Worm (Caenorhabditis elegans) whole organism, midembryonic: ENCODE data around the gene sri-7.

Source experiments
- T22C8.4 ChIP-seq: fragments of 200-800 bp; sonication (Bioruptor generic); IDR thresholded peaks from 2 replicates; pipeline ENCODE4 v1.3.6; 2022; ENCODE audit warnings: missing genetic modification characterization, missing compliant biosample characterization
- cog-1 ChIP-seq: sonication (generic microtip); optimal IDR thresholded peaks from 2 replicates; lab custom pipeline; 2016; ENCODE audit warnings: missing genetic modification characterization, missing compliant biosample characterization
- flt-1 ChIP-seq: fragments of 200-800 bp; sonication (Bioruptor generic); IDR thresholded peaks from 2 replicates; pipeline ENCODE4 v1.3.6; 2022; ENCODE audit warnings: missing genetic modification characterization, missing compliant biosample characterization
- klf-2 ChIP-seq: fragments of 200-800 bp; sonication (Bioruptor generic); conservative IDR thresholded peaks from 2 replicates; pipeline ENCODE4 v1.3.6; 2022; ENCODE audit warnings: missing genetic modification reagents, missing genetic modification characterization, missing compliant biosample characterization
- med-1 ChIP-seq: sonication (generic microtip); optimal IDR thresholded peaks from 2 replicates; lab custom pipeline; 2017; ENCODE audit warnings: missing genetic modification characterization, mild to moderate bottlenecking, missing compliant biosample characterization, antibody characterized with exemption, missing genetic modification reagents; ENCODE audit not compliant: insufficient read depth
- ref-1 ChIP-seq: fragments of 200-800 bp; sonication (Bioruptor generic); conservative IDR thresholded peaks from 2 replicates; pipeline ENCODE4 v1.3.6; 2022; ENCODE audit warnings: missing genetic modification reagents, missing genetic modification characterization, missing compliant biosample characterization
- tab-1 ChIP-seq: fragments of 200-800 bp; sonication (Bioruptor generic); IDR thresholded peaks from 2 replicates; pipeline ENCODE4 v1.3.6; 2022; ENCODE audit warnings: missing genetic modification characterization, missing compliant biosample characterization
- ztf-23 ChIP-seq: fragments of 200-800 bp; sonication (Bioruptor generic); IDR thresholded peaks from 2 replicates; pipeline ENCODE4 v1.3.6; 2022; ENCODE audit warnings: missing genetic modification reagents, missing genetic modification characterization, missing compliant biosample characterization
- ztf-29 ChIP-seq: fragments of 200-800 bp; sonication (Bioruptor generic); IDR thresholded peaks from 2 replicates; pipeline ENCODE4 v1.3.6; 2022; ENCODE audit warnings: missing genetic modification reagents, missing genetic modification characterization, missing compliant biosample characterization

sri-7 gene

DNA sequence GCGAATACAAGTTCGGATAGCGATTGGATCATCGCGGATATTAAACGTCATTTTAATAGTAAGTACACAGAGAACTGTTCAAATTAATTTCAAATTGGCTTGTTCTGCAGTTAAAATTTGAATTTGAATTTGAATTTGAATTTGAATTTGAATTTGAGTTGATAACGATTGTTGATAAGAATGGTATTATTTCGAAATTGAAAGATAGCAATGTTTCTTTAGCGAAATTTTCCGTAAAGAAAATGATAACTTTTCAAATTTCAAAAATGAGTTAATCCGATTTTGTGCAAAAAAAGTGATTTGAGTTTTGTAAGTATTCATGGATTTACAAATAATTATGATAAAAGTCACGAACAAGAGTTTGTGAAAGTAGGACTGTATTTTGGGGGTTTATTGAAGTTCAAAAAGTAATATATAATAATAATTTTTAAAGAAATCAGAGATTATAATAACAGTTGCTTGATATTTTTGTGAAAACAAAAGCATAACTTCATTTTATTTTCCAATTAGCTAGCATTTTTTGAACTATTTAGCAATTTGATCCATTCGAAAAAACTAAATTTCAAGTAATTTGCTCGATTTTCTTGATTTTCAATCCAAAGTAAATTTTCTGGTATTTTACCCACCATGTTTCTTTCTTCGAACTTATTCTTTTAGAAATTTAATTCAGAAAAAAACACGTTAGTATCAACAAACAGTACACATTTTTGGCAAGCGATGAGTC lies 25.4 kb downstream of the sri-7 start, which contains the start of gene Y36E3A.2:
Gene Y36E3A.2, plus strand, starts transcription at position 674 of the 724 bp plus-strand sequence.
- TF ChIP-seq tab-1 (no peak), cog-1 (tag; lab: Kevin White, UChicago) (no peak), flt-1 (GFP tag; lab: Robert Waterston, UW) (no peak), ztf-29 (GFP tag; lab: Robert Waterston, UW) (no peak), med-1 (GFP tag; lab: Kevin White, UChicago) (no peak), ztf-23 (no peak), klf-2 (GFP tag; lab: Robert Waterston, UW) (no peak)

DNA sequence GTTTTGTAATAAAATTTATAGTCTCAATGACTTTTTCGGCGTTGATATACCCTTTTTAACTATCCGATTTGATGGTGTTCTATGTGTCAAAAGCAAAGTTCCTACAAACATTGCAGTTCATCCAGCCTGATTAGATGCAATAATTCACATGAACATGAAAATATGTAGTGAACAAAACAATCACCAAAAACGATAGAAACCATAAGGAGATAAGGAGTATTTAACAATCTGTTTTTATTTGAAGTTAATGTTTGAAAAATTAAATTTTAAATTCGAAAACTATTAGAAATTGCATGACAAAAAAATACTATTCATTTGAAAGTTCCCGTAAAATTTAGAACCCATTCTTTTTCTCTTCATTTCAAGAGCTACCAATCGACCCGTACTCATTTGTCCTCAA lies 26.8 kb downstream of the sri-7 start, which contains the start of gene fbxa-209:
Gene fbxa-209, minus strand, starts transcription at position 101 of the 400 bp plus-strand sequence.
- TF ChIP-seq T22C8.4: no peak
- TF ChIP-seq ztf-23: no peak
- no peak for TF ChIP-seq med-1 (GFP tag; lab: Kevin White, UChicago)

DNA sequence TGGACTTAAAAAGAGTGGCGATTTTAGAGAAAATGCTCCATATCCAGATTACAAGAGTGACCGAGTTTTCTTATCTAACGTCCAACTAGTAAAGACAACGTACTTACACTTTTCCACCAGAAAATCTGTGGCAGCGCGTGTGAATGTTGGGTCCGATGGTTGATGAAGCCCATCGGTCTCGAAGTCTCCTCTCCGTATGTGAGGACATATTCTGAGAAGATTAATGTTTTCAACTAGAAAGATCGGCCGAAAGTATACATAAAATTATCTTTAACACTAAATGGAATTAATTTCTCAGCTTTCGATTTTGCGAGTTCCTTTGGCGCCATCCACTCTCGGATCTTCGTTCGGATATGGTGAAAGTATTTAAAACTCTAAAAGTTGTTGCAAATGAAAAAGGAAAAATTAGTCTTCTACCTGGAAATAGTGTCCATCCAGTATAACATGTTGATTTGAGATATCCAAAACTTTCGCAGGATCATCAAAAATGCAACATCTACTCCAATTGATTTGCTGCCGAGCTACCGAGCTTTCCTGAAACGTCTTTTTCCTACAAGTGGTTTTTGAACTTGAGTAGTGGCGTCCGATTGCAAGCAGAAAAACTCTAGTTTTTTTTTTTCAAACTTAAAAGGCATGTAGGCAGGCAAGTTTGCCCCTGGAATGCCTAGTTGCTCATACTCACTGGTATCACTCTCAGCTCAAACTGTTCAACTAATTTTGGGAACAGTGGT lies 31.4 kb downstream of the sri-7 start:
- TF ChIP-seq cog-1 (tag; lab: Kevin White, UChicago) (no peak), tab-1 (no peak), flt-1 (GFP tag; lab: Robert Waterston, UW) (no peak), T22C8.4 (no peak), med-1 (GFP tag; lab: Kevin White, UChicago) (no peak), ztf-29 (GFP tag; lab: Robert Waterston, UW) (no peak), ref-1 (GFP tag; lab: Robert Waterston, UW) (no peak), klf-2 (GFP tag; lab: Robert Waterston, UW) (no peak), ztf-23 (no peak)

DNA sequence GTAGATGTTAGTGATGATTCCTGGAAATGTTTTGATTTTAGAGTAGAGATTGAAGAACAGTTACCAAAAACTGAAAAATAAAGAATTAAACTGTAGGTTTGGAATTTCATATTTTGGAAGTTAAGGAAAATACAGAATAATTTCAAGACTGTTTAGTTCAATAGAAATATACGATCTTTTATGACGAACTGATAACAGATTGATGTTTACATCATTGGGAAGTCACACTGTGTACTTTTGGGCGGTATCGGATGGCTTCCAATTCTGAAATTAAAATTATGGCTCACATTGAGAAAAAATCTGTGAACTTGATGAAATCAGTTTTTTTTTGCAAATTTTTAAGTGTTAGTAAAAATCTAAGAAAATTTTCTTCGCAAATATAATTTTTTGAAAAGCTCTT lies 32.3 kb downstream of the sri-7 start, which contains the start of gene T26H5.8:
Gene T26H5.8, minus strand, starts transcription at position 270 of the 400 bp plus-strand sequence.
- TF ChIP-seq ref-1 (GFP tag; lab: Robert Waterston, UW) (no peak), klf-2 (GFP tag; lab: Robert Waterston, UW) (no peak), cog-1 (tag; lab: Kevin White, UChicago) (no peak), T22C8.4 (no peak), ztf-29 (GFP tag; lab: Robert Waterston, UW) (no peak), med-1 (GFP tag; lab: Kevin White, UChicago) (no peak), flt-1 (GFP tag; lab: Robert Waterston, UW) (no peak)

DNA sequence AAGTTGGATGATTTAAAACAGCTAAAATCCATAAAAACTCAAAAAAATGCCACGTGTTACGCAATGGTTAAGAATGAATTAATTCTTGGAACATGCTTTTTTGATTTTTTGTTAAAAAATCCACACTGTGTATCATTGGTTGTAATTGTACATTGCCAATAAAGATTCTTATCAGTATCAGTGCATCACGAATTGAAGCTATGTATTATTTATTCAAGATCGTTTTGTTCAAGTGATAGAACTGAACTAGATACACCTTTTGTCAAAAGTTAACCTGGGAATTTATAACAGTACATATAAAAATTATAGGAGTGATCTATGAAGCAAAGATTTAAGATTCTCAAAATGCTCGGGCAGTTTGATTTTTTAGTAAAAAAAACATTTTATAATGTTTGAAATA lies 34.5 kb downstream of the sri-7 start:
- no peak for TF ChIP-seq ztf-29 (GFP tag; lab: Robert Waterston, UW)
- TF ChIP-seq ztf-23: no peak
- TF ChIP-seq klf-2 (GFP tag; lab: Robert Waterston, UW): no peak
- TF ChIP-seq med-1 (GFP tag; lab: Kevin White, UChicago): no peak
- TF ChIP-seq cog-1 (tag; lab: Kevin White, UChicago): no peak
- TF ChIP-seq T22C8.4: no peak
- no peak for TF ChIP-seq ref-1 (GFP tag; lab: Robert Waterston, UW)
- no peak for TF ChIP-seq tab-1
- no peak for TF ChIP-seq flt-1 (GFP tag; lab: Robert Waterston, UW)

DNA sequence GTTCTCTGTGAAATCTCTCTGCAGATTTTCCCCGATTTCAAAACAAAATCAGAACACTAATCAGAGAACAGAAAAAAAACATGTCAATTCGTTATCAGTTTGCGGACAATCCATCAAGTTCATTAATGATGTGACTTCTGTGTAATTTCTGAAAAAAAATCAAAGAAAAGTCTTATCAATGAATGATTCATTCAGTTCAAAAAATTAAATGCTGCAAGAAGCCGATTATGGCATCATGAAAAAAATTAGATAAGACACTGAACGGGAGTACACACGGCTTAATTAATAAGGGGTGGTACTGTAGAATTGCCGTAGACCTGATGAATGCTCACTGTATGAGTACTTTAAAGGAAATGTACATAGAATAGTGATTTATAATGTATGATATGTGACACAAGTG lies 36.0 kb downstream of the sri-7 start:
- TF ChIP-seq ref-1 (GFP tag; lab: Robert Waterston, UW) (no peak), T22C8.4 (no peak), tab-1 (no peak), ztf-29 (GFP tag; lab: Robert Waterston, UW) (no peak), med-1 (GFP tag; lab: Kevin White, UChicago) (no peak), cog-1 (tag; lab: Kevin White, UChicago) (no peak), ztf-23 (no peak), flt-1 (GFP tag; lab: Robert Waterston, UW) (no peak), klf-2 (GFP tag; lab: Robert Waterston, UW) (no peak)

DNA sequence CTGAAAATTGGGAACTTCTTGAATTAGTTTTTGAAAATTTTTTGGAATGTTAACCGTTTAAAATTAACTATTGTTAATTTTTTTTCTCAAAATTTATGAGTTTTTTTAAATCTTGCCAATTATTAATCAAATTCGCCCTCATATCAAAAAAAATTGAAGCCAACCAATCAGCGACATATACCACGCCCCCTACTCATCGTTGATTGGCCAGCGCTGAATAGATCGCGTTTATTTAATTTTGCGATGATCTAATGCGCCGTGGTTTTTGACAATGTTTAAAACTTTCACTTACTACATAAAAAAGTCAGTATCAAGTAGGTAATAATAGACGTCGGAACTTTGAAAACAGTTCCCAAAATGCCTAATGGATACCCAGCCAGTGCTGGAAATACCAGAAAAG lies 42.3 kb downstream of the sri-7 start:
- no peak for TF ChIP-seq ref-1 (GFP tag; lab: Robert Waterston, UW)

DNA sequence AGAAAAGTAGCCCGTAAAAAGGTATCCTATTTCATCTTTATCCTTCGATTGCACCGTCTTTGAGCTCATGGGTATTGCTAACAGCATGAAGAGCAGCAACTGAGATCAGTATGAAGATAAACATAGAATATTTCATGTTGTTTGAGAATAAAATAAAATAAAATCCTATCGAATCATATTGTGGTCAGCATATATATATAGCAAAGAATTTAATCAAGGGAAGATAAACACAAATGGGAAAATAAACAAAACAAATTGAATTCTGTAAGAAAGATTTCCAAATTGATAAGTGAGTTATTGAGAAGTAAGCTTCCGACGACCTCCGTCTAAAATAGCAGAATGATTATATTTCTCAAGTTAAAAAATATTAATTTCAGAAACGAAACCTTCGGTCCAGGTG lies 43.6 kb downstream of the sri-7 start, which contains the start of gene T26H5.10:
Gene T26H5.10, minus strand, starts transcription at position 101 of the 400 bp plus-strand sequence.
- TF ChIP-seq klf-2 (GFP tag; lab: Robert Waterston, UW): no peak
- TF ChIP-seq cog-1 (tag; lab: Kevin White, UChicago): no peak
- no peak for TF ChIP-seq T22C8.4
- no peak for TF ChIP-seq tab-1
- no peak for TF ChIP-seq ztf-29 (GFP tag; lab: Robert Waterston, UW)
- TF ChIP-seq med-1 (GFP tag; lab: Kevin White, UChicago): no peak
- TF ChIP-seq ztf-23: no peak

DNA sequence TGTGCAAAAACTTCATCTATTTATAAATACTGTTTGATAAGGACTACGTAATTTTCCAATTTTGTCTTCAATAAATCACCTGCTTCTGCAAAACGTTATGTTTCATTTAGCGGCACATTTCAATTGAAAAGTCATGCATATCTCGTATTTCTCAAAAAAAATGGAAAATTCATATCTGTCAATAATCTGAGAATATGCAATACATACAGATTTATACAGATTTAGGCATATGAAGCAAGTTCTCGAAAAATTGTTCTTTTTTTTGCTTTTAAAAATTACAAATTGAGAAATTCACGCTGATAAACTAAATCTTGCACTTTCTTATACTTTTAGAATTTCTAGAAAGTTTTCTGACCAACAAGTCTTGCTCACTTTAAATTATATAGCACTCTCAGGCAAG lies 44.1 kb downstream of the sri-7 start, which contains the start of gene T26H5.11:
Gene T26H5.11, minus strand, starts transcription at position 101 of the 400 bp plus-strand sequence.
- TF ChIP-seq med-1 (GFP tag; lab: Kevin White, UChicago): no peak
- TF ChIP-seq ztf-23: no peak
- no peak for TF ChIP-seq ref-1 (GFP tag; lab: Robert Waterston, UW)
- TF ChIP-seq ztf-29 (GFP tag; lab: Robert Waterston, UW): no peak
- no peak for TF ChIP-seq T22C8.4
- no peak for TF ChIP-seq flt-1 (GFP tag; lab: Robert Waterston, UW)
- TF ChIP-seq cog-1 (tag; lab: Kevin White, UChicago): no peak
- TF ChIP-seq klf-2 (GFP tag; lab: Robert Waterston, UW): no peak
- TF ChIP-seq tab-1: no peak
